Worm (Caenorhabditis elegans) whole organism, L2 larva: ENCODE results near the gene ssp-36.

Experiments used
- C34F6.9 ChIP-seq: fragments of 150-350 bp; optimal IDR thresholded peaks from 2 replicates; lab custom pipeline; 2014; ENCODE audit warnings: missing biosample characterization, missing genetic modification characterization
- F13H6.1 ChIP-seq: sonication (generic microtip); optimal IDR thresholded peaks from 2 replicates; lab custom pipeline; 2016; ENCODE audit warnings: missing genetic modification characterization, missing compliant biosample characterization
- R02D3.7 ChIP-seq: fragments of 150-350 bp; optimal IDR thresholded peaks from 2 replicates; lab custom pipeline; 2014; ENCODE audit warnings: missing biosample characterization, missing genetic modification characterization
- Y55F3AM.14 ChIP-seq: fragments of 200-800 bp; sonication (Bioruptor generic); optimal IDR thresholded peaks from 2 replicates; lab custom pipeline; 2018; ENCODE audit warnings: mild to moderate bottlenecking, missing genetic modification characterization, missing compliant biosample characterization
- ZK546.5 ChIP-seq: sonication (generic microtip); optimal IDR thresholded peaks from 2 replicates; lab custom pipeline; 2017; ENCODE audit warnings: missing biosample characterization, missing genetic modification characterization
- alr-1 ChIP-seq: fragments of 150-350 bp; optimal IDR thresholded peaks from 2 replicates; lab custom pipeline; 2014; ENCODE audit warnings: missing biosample characterization, missing genetic modification characterization
- aly-2 ChIP-seq: fragments of 150-350 bp; optimal IDR thresholded peaks from 2 replicates; lab custom pipeline; 2014; ENCODE audit warnings: missing biosample characterization, missing genetic modification characterization
- ama-1 ChIP-seq: fragments of 150-350 bp; optimal IDR thresholded peaks from 2 replicates; lab custom pipeline; 2018; ENCODE audit warnings: inconsistent platforms
- blmp-1 ChIP-seq: sonication (generic microtip); optimal IDR thresholded peaks from 2 replicates; lab custom pipeline; 2017; ENCODE audit warnings: missing genetic modification characterization, mild to moderate bottlenecking, missing compliant biosample characterization, antibody characterized with exemption, moderate library complexity; ENCODE audit not compliant: insufficient read depth
- ceh-16 ChIP-seq: fragments of 150-350 bp; optimal IDR thresholded peaks from 2 replicates; lab custom pipeline; 2014; ENCODE audit warnings: missing biosample characterization, missing genetic modification characterization
- ceh-82 ChIP-seq: fragments of 150-350 bp; optimal IDR thresholded peaks from 2 replicates; lab custom pipeline; 2014; ENCODE audit warnings: missing biosample characterization, missing genetic modification characterization
- crh-2 ChIP-seq: sonication (generic microtip); optimal IDR thresholded peaks from 2 replicates; lab custom pipeline; 2017; ENCODE audit warnings: missing biosample characterization, missing genetic modification characterization
- dmd-4 ChIP-seq: sonication (generic microtip); optimal IDR thresholded peaks from 2 replicates; lab custom pipeline; 2017; ENCODE audit warnings: missing biosample characterization, missing genetic modification characterization
- egl-27 ChIP-seq: sonication (generic microtip); optimal IDR thresholded peaks from 3 replicates; lab custom pipeline; 2017; ENCODE audit warnings: missing biosample characterization, missing genetic modification reagents, missing genetic modification characterization
- elt-1 ChIP-seq: fragments of 150-350 bp; optimal IDR thresholded peaks from 2 replicates; lab custom pipeline; 2014; ENCODE audit warnings: missing biosample characterization, missing genetic modification characterization
- elt-3 ChIP-seq: sonication (generic microtip); optimal IDR thresholded peaks from 2 replicates; lab custom pipeline; 2017; ENCODE audit warnings: missing biosample characterization, missing genetic modification characterization
- fos-1 ChIP-seq: fragments of 150-350 bp; optimal IDR thresholded peaks from 2 replicates; lab custom pipeline; 2014; ENCODE audit warnings: missing biosample characterization, missing genetic modification characterization
- gmeb-1 ChIP-seq: fragments of 150-350 bp; optimal IDR thresholded peaks from 2 replicates; lab custom pipeline; 2014; ENCODE audit warnings: missing biosample characterization, missing genetic modification characterization
- lin-11 ChIP-seq: fragments of 150-350 bp; sonication (generic microtip); optimal IDR thresholded peaks from 2 replicates; lab custom pipeline; 2014; ENCODE audit warnings: missing biosample characterization, missing genetic modification characterization, inconsistent platforms, mixed read lengths
- lin-13 ChIP-seq: fragments of 150-350 bp; optimal IDR thresholded peaks from 2 replicates; lab custom pipeline; 2014; ENCODE audit warnings: missing biosample characterization, missing genetic modification reagents, missing genetic modification characterization
- lin-39 ChIP-seq: fragments of 150-350 bp; optimal IDR thresholded peaks from 2 replicates; lab custom pipeline; 2014; ENCODE audit warnings: missing biosample characterization, missing genetic modification reagents, missing genetic modification characterization
- lsy-2 ChIP-seq, 2 experiments: fragments of 150-350 bp in 1 of 2; sonication (generic microtip) in 1 of 2; optimal IDR thresholded peaks; 2 replicates each; lab custom pipeline; 2014 to 2017; ENCODE audit warnings: missing biosample characterization in 2 of 2, missing genetic modification characterization in 2 of 2
- mab-5 ChIP-seq: fragments of 150-350 bp; optimal IDR thresholded peaks from 2 replicates; lab custom pipeline; 2014; ENCODE audit warnings: missing biosample characterization, missing genetic modification characterization
- mbf-1 ChIP-seq: sonication (generic microtip); optimal IDR thresholded peaks from 2 replicates; lab custom pipeline; 2017; ENCODE audit warnings: missing biosample characterization, missing genetic modification characterization
- mdl-1 ChIP-seq, 2 experiments: fragments of 150-350 bp in 1 of 2; sonication (generic microtip) in 1 of 2; optimal IDR thresholded peaks; 2 replicates each; lab custom pipeline; 2017; ENCODE audit warnings: missing biosample characterization in 2 of 2, missing genetic modification characterization in 2 of 2
- nhr-10 ChIP-seq: sonication (generic microtip); optimal IDR thresholded peaks from 2 replicates; lab custom pipeline; 2017; ENCODE audit warnings: missing biosample characterization, missing genetic modification characterization
- nhr-11 ChIP-seq: fragments of 150-350 bp; optimal IDR thresholded peaks from 2 replicates; lab custom pipeline; 2014; ENCODE audit warnings: missing biosample characterization, missing genetic modification characterization
- nhr-12 ChIP-seq: fragments of 150-350 bp; optimal IDR thresholded peaks from 2 replicates; lab custom pipeline; 2014; ENCODE audit warnings: missing biosample characterization, missing genetic modification characterization
- nhr-129 ChIP-seq: fragments of 150-350 bp; optimal IDR thresholded peaks from 2 replicates; lab custom pipeline; 2014; ENCODE audit warnings: missing biosample characterization, missing genetic modification characterization
- nhr-21 ChIP-seq: fragments of 150-350 bp; optimal IDR thresholded peaks from 2 replicates; lab custom pipeline; 2014; ENCODE audit warnings: missing biosample characterization, missing genetic modification characterization
- nhr-23 ChIP-seq: fragments of 150-350 bp; optimal IDR thresholded peaks from 2 replicates; lab custom pipeline; 2014; ENCODE audit warnings: missing biosample characterization, missing genetic modification reagents, missing genetic modification characterization
- nhr-237 ChIP-seq: fragments of 150-350 bp; optimal IDR thresholded peaks from 2 replicates; lab custom pipeline; 2014; ENCODE audit warnings: missing biosample characterization, missing genetic modification characterization
- nhr-25 ChIP-seq: fragments of 150-350 bp; sonication (generic microtip); optimal IDR thresholded peaks from 3 replicates; lab custom pipeline; 2014; ENCODE audit warnings: missing biosample characterization, missing genetic modification characterization
- nhr-6 ChIP-seq: fragments of 150-350 bp; optimal IDR thresholded peaks from 2 replicates; lab custom pipeline; 2014; ENCODE audit warnings: missing biosample characterization, missing genetic modification characterization
- nhr-77 ChIP-seq: fragments of 150-350 bp; optimal IDR thresholded peaks from 2 replicates; lab custom pipeline; 2014; ENCODE audit warnings: missing biosample characterization, missing genetic modification characterization
- peb-1 ChIP-seq: fragments of 150-350 bp; optimal IDR thresholded peaks from 2 replicates; lab custom pipeline; 2014; ENCODE audit warnings: missing biosample characterization, missing genetic modification characterization
- sem-4 ChIP-seq: fragments of 150-350 bp; optimal IDR thresholded peaks from 2 replicates; lab custom pipeline; 2014; ENCODE audit warnings: missing biosample characterization, missing genetic modification reagents, missing genetic modification characterization
- skn-1 ChIP-seq: sonication (generic microtip); optimal IDR thresholded peaks from 2 replicates; lab custom pipeline; 2017; ENCODE audit warnings: missing biosample characterization, missing genetic modification characterization
- sma-3 ChIP-seq: sonication (generic microtip); optimal IDR thresholded peaks from 2 replicates; lab custom pipeline; 2016; ENCODE audit warnings: missing genetic modification reagents, missing genetic modification characterization, missing compliant biosample characterization
- sma-9 ChIP-seq, 2 experiments: fragments of 150-350 bp in 1 of 2; sonication (generic microtip) in 1 of 2; optimal IDR thresholded peaks; 2 replicates each; lab custom pipeline; 2014 to 2016; ENCODE audit warnings: missing genetic modification characterization in 2 of 2, mild to moderate bottlenecking in 1 of 2, missing biosample characterization in 1 of 2, missing compliant biosample characterization in 1 of 2, missing genetic modification reagents in 1 of 2, moderate library complexity in 1 of 2
- snpc-4 ChIP-seq: fragments of 150-350 bp; optimal IDR thresholded peaks from 2 replicates; lab custom pipeline; 2014; ENCODE audit warnings: missing biosample characterization, missing genetic modification characterization
- unc-39 ChIP-seq: fragments of 150-350 bp; optimal IDR thresholded peaks from 2 replicates; lab custom pipeline; 2014; ENCODE audit warnings: missing biosample characterization, missing genetic modification characterization
- unc-55 ChIP-seq: fragments of 150-350 bp; sonication (generic microtip); optimal IDR thresholded peaks from 3 replicates; lab custom pipeline; 2014; ENCODE audit warnings: missing biosample characterization, missing genetic modification reagents, missing genetic modification characterization
- unc-62 ChIP-seq: fragments of 150-350 bp; optimal IDR thresholded peaks from 2 replicates; lab custom pipeline; 2014; ENCODE audit warnings: missing biosample characterization, missing genetic modification reagents, missing genetic modification characterization
- zag-1 ChIP-seq: fragments of 150-350 bp; optimal IDR thresholded peaks from 2 replicates; lab custom pipeline; 2014; ENCODE audit warnings: missing biosample characterization, missing genetic modification characterization
- ztf-1 ChIP-seq: fragments of 200-800 bp; sonication (Bioruptor generic); conservative IDR thresholded peaks from 2 replicates; pipeline ENCODE4 v1.3.6; 2022; ENCODE audit warnings: missing genetic modification characterization, missing compliant biosample characterization
- ztf-11 ChIP-seq: sonication (generic microtip); optimal IDR thresholded peaks from 2 replicates; lab custom pipeline; 2017; ENCODE audit warnings: missing biosample characterization, missing genetic modification characterization
- ztf-4 ChIP-seq: fragments of 150-350 bp; optimal IDR thresholded peaks from 2 replicates; lab custom pipeline; 2014; ENCODE audit warnings: missing biosample characterization, missing genetic modification characterization

ssp-36 gene

DNA sequence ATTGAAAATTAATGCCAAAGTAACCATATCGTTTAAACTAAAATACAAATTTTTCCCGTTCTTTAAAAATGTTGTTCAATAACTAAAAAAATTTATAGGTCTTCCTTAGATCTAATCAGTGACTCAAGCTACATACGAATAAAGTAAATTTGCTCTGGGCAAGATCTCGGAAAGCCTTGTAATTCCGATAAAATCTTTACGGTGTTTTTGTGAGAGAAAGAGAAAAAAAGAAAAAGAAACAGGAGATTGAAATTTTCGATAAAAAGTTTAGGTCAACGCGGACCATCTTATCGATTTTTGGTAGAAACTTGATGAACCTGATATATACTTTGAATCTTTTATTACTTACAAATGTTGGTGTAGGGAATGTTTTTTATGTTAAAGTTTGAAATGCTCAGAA, 43.0 kb downstream of the ssp-36 start:
- peak; percentile 55 for TF ChIP-seq elt-1 (tag; lab: Kevin White, UChicago)
- TF ChIP-seq nhr-25 (tag; lab: Kevin White, UChicago): peak; percentile 41
- TF ChIP-seq nhr-21 (tag; lab: Kevin White, UChicago): no peak
- TF ChIP-seq sma-9 (GFP tag; optimal IDR thresholded peaks at IDR 0.05; lab: Kevin White, UChicago): peak; percentile 64
- no peak for TF ChIP-seq sma-9 (tag; optimal IDR thresholded peaks at IDR 0.05; lab: Kevin White, UChicago)
- TF ChIP-seq unc-62 (GFP tag; lab: Kevin White, UChicago): no peak

DNA sequence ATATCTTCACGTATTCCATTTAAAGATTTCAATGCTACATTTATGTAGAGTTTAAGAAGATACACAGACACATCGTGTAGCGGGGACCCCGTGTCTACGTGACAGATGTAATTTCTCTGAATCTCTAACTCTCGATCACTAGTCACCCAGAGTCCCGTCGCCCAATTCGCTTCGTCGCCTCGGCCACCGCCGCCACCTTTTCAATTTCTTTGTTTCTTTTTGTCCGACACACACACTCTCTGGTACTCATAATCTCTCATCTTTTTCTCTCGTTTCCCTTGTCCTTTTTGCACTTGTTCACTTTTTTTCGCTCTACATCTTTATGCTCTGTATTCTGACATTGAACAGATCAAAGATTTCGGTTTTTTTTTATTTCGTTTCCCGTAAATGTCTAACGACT, 47.8 kb downstream of the ssp-36 start:
- TF ChIP-seq F13H6.1 (tag; lab: Kevin White, UChicago): peak; percentile 89
- TF ChIP-seq egl-27 (tag; lab: Kevin White, UChicago): peak; percentile 44
- TF ChIP-seq C34F6.9 (tag; lab: Kevin White, UChicago): peak; percentile 83
- TF ChIP-seq nhr-77 (tag; lab: Kevin White, UChicago): no peak
- peak; percentile 67 for TF ChIP-seq unc-55 (GFP tag; lab: Kevin White, UChicago)
- TF ChIP-seq skn-1 (tag; lab: Kevin White, UChicago): no peak
- TF ChIP-seq crh-2: peak; percentile 82
- TF ChIP-seq sma-3 (GFP tag; lab: Kevin White, UChicago): peak; percentile 67
- no peak for TF ChIP-seq peb-1 (tag; lab: Kevin White, UChicago)
- TF ChIP-seq unc-39 (tag; lab: Kevin White, UChicago): no peak
- TF ChIP-seq nhr-12 (tag; lab: Kevin White, UChicago): no peak
- no peak for TF ChIP-seq unc-62 (GFP tag; lab: Kevin White, UChicago)
- no peak for TF ChIP-seq mbf-1 (tag; lab: Kevin White, UChicago)
- TF ChIP-seq ceh-16 (tag; lab: Kevin White, UChicago): peak; percentile 45
- peak; percentile 23 for TF ChIP-seq gmeb-1 (tag; lab: Kevin White, UChicago)
- no peak for TF ChIP-seq nhr-23 (tag; lab: Kevin White, UChicago)
- peak; percentile 41 for TF ChIP-seq ama-1
- TF ChIP-seq nhr-10 (tag; lab: Kevin White, UChicago): no peak
- TF ChIP-seq aly-2 (tag; lab: Kevin White, UChicago): no peak
- no peak for TF ChIP-seq ceh-82 (tag; lab: Kevin White, UChicago)
- TF ChIP-seq dmd-4 (tag; lab: Kevin White, UChicago): no peak
- no peak for TF ChIP-seq nhr-237 (tag; lab: Kevin White, UChicago)
- TF ChIP-seq lin-13 (GFP tag; lab: Kevin White, UChicago): peak; percentile 75
- peak; percentile 87 for TF ChIP-seq sem-4 (tag; lab: Kevin White, UChicago)
- TF ChIP-seq ztf-11 (tag; lab: Kevin White, UChicago): no peak
- TF ChIP-seq mab-5: peak; percentile 5
- TF ChIP-seq R02D3.7: no peak
- no peak for TF ChIP-seq elt-1 (tag; lab: Kevin White, UChicago)
- TF ChIP-seq Y55F3AM.14: peak; percentile 68
- no peak for TF ChIP-seq ztf-1 (GFP tag; lab: Robert Waterston, UW)
- no peak for TF ChIP-seq ZK546.5 (tag; lab: Kevin White, UChicago)
- peak; percentile 48 for TF ChIP-seq zag-1 (tag; lab: Kevin White, UChicago)
- no peak for TF ChIP-seq elt-3 (tag; lab: Kevin White, UChicago)
- peak; percentile 49 for TF ChIP-seq blmp-1 (tag; lab: Kevin White, UChicago)
- peak; percentile 23 for TF ChIP-seq ztf-4 (tag; lab: Kevin White, UChicago)
- TF ChIP-seq nhr-25 (tag; lab: Kevin White, UChicago): peak; percentile 66
- TF ChIP-seq lin-39 (tag; lab: Kevin White, UChicago): no peak
- no peak for TF ChIP-seq snpc-4 (tag; lab: Kevin White, UChicago)
- TF ChIP-seq mdl-1 (tag; optimal IDR thresholded peaks at IDR 0.05; lab: Kevin White, UChicago): peak in 1 of 2 experiments; percentile 63
- TF ChIP-seq nhr-6: peak; percentile 9
- peak; percentile 8 to 65 for TF ChIP-seq lsy-2 (tag; optimal IDR thresholded peaks at IDR 0.05; lab: Kevin White, UChicago)
- peak; percentile 92 for TF ChIP-seq sma-9 (GFP tag; optimal IDR thresholded peaks at IDR 0.05; lab: Kevin White, UChicago)
- TF ChIP-seq sma-9 (tag; optimal IDR thresholded peaks at IDR 0.05; lab: Kevin White, UChicago): no peak
- peak; percentile 92 for TF ChIP-seq fos-1 (tag; lab: Kevin White, UChicago)
- TF ChIP-seq alr-1 (tag; lab: Kevin White, UChicago): no peak
- TF ChIP-seq lin-11 (tag; lab: Kevin White, UChicago): peak; percentile 55
- peak; percentile 82 for TF ChIP-seq nhr-129
- peak; percentile 62 for TF ChIP-seq nhr-21 (tag; lab: Kevin White, UChicago)
- no peak for TF ChIP-seq nhr-11 (tag; lab: Kevin White, UChicago)
